Fruit fly (Drosophila melanogaster): Measurements from ENCODE around the gene eIF3i.

DNA sequence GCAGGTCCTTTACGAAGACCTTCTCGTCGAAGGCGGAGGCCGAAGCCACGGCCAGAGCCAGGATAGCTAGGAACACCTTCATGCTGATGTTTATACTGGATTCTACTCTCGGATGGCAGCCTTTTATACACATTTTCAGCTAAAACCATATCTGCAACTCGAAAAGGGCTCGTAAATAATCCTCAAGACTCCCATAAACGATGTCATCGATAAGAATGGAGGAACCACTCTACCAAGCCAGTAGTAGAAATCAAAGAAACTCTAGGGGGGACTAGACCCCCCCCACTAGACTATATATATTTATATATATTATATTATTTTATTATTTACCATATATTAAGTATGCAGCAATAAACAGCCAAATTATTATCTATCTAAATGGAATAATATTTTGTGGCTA, 16.9 kb downstream of the eIF3i start, which contains the start of gene Jon25Biii:
- no peak for TF ChIP-seq CG8159 (tag; optimal IDR thresholded peaks at IDR 0.05)
- no peak for TF ChIP-seq CG4496 (GFP tag; IDR thresholded peaks at IDR 0.05)
- TF ChIP-seq D1 (tag; optimal IDR thresholded peaks at IDR 0.05) = no peak
